Fruit fly (Drosophila melanogaster): ENCODE data around the gene pum.

pum gene

dm6 chr3R:9214235-9214634, 23.2 kb downstream of the pum start (continued):
- no peak for TF ChIP-seq otp (GFP tag; IDR thresholded peaks at IDR 0.05)
- TF ChIP-seq CG7987 (GFP tag; optimal IDR thresholded peaks at IDR 0.05) = no peak
- no peak for TF ChIP-seq CG10462 (GFP tag; optimal IDR thresholded peaks at IDR 0.05)
- TF ChIP-seq CG5180 (GFP tag; optimal IDR thresholded peaks at IDR 0.05) = no peak
- no peak for TF ChIP-seq insv (GFP tag; optimal IDR thresholded peaks at IDR 0.05)
- no peak for TF ChIP-seq Doc3 (GFP tag; IDR thresholded peaks at IDR 0.05; ENCODE audit: partially characterized antibody)
- TF ChIP-seq CG31224 (GFP tag; IDR thresholded peaks at IDR 0.05) = no peak
- no peak for TF ChIP-seq CG10321 (GFP tag; IDR thresholded peaks at IDR 0.05)
- TF ChIP-seq ac (GFP tag; optimal IDR thresholded peaks at IDR 0.05) = no peak
- TF ChIP-seq CG4328 (GFP tag; optimal IDR thresholded peaks at IDR 0.05) = no peak
- no peak for TF ChIP-seq Optix (GFP tag; IDR thresholded peaks at IDR 0.05)
- no peak for TF ChIP-seq CG6272 (GFP tag; IDR thresholded peaks at IDR 0.05)
- peak; percentile 29 for TF ChIP-seq Ssrp (tag; optimal IDR thresholded peaks at IDR 0.05)
- TF ChIP-seq Drgx (GFP tag; IDR thresholded peaks at IDR 0.05) = no peak
- no peak for TF ChIP-seq jigr1 (GFP tag; IDR thresholded peaks at IDR 0.05)
- no peak for TF ChIP-seq zen2 (GFP tag; IDR thresholded peaks at IDR 0.05; ENCODE audit: partially characterized antibody)
- TF ChIP-seq CG11398 (GFP tag; optimal IDR thresholded peaks at IDR 0.05) = no peak
- no peak for TF ChIP-seq CG15073 (GFP tag; optimal IDR thresholded peaks at IDR 0.05)
- no peak for TF ChIP-seq chm (GFP tag; IDR thresholded peaks at IDR 0.05)
- no peak for TF ChIP-seq Hmr (GFP tag; optimal IDR thresholded peaks at IDR 0.05)
- TF ChIP-seq NC2α (GFP tag; optimal IDR thresholded peaks at IDR 0.05) = no peak
- TF ChIP-seq esg (GFP tag; conservative IDR thresholded peaks at IDR 0.05) = no peak
- TF ChIP-seq GATAe (GFP tag; conservative IDR thresholded peaks at IDR 0.05) = no peak
- TF ChIP-seq CG1647 (GFP tag; optimal IDR thresholded peaks at IDR 0.05) = no peak
- no peak for TF ChIP-seq pb (GFP tag; optimal IDR thresholded peaks at IDR 0.05)
- no peak for TF ChIP-seq pho (GFP tag; optimal IDR thresholded peaks at IDR 0.05)
- TF ChIP-seq dimm (GFP tag; IDR thresholded peaks at IDR 0.05) = no peak
- peak; percentile 56 for TF ChIP-seq Dek (tag; optimal IDR thresholded peaks at IDR 0.05)
- no peak for TF ChIP-seq Dfd (GFP tag; optimal IDR thresholded peaks at IDR 0.05)
- no peak for TF ChIP-seq CG11093 (GFP tag; IDR thresholded peaks at IDR 0.05)
- no peak for TF ChIP-seq sqz (GFP tag; optimal IDR thresholded peaks at IDR 0.05)
- peak; percentile 16 for TF ChIP-seq CG13894 (tag; optimal IDR thresholded peaks at IDR 0.05)
- no peak for TF ChIP-seq Blimp-1 (GFP tag; optimal IDR thresholded peaks at IDR 0.05)
- no peak for TF ChIP-seq Hey (tag; optimal IDR thresholded peaks at IDR 0.05)
- TF ChIP-seq mirr (GFP tag; optimal IDR thresholded peaks at IDR 0.05) = no peak
- peak; percentile 28 for TF ChIP-seq gsb-n (tag; optimal IDR thresholded peaks at IDR 0.05)
- TF ChIP-seq org-1 (GFP tag; optimal IDR thresholded peaks at IDR 0.05) = no peak
- TF ChIP-seq CG8388 (GFP tag; optimal IDR thresholded peaks at IDR 0.05) = no peak
- no peak for TF ChIP-seq kah (GFP tag; optimal IDR thresholded peaks at IDR 0.05)
- no peak for TF ChIP-seq zfh2 (GFP tag; optimal IDR thresholded peaks at IDR 0.05)
- TF ChIP-seq CG15479 (GFP tag; optimal IDR thresholded peaks at IDR 0.05) = no peak
- TF ChIP-seq CG2712 (tag; optimal IDR thresholded peaks at IDR 0.05) = peak; percentile 22
- no peak for TF ChIP-seq salm (tag; optimal IDR thresholded peaks at IDR 0.05)
- TF ChIP-seq sc (optimal IDR thresholded peaks at IDR 0.05) = no peak
- TF ChIP-seq sc (GFP tag; optimal IDR thresholded peaks at IDR 0.05) = no peak
- TF ChIP-seq Vsx1 (GFP tag; optimal IDR thresholded peaks at IDR 0.05) = no peak
- peak; percentile 15 for TF ChIP-seq trem (tag; optimal IDR thresholded peaks at IDR 0.05)
- TF ChIP-seq nom (GFP tag; optimal IDR thresholded peaks at IDR 0.05) = no peak
- no peak for TF ChIP-seq Dad (GFP tag; optimal IDR thresholded peaks at IDR 0.05)
- no peak for TF ChIP-seq Side (GFP tag; optimal IDR thresholded peaks at IDR 0.05)
- TF ChIP-seq nerfin-2 (GFP tag; IDR thresholded peaks at IDR 0.05; ENCODE audit: partially characterized antibody) = no peak
- no peak for TF ChIP-seq crc (GFP tag; optimal IDR thresholded peaks at IDR 0.05)
